Worm (Caenorhabditis elegans) whole organism, L1 larva: ENCODE measurements around the gene rpap-2.

Source experiments
- Y116A8C.19 ChIP-seq: sonication (generic microtip); optimal IDR thresholded peaks from 2 replicates; lab custom pipeline; 2016; ENCODE audit warnings: missing compliant biosample characterization, missing genetic modification characterization, borderline replicate concordance
- ama-1 ChIP-seq: fragments of 150-350 bp; optimal IDR thresholded peaks from 2 replicates; lab custom pipeline; 2014
- elt-3 ChIP-seq, 6 experiments: fragments of 150-350 bp in 1 of 6; sonication (generic microtip); optimal IDR thresholded peaks; 2 replicates each; lab custom pipeline; 2017 to 2018; ENCODE audit warnings: missing biosample characterization in 6 of 6, missing genetic modification characterization in 6 of 6, inconsistent platforms in 1 of 6
- lin-15B ChIP-seq: fragments of 150-350 bp; sonication (generic microtip); optimal IDR thresholded peaks from 3 replicates; lab custom pipeline; 2014; ENCODE audit warnings: missing biosample characterization, missing genetic modification characterization
- lsy-2 ChIP-seq, 2 experiments: fragments of 150-350 bp; optimal IDR thresholded peaks; 2 replicates each; lab custom pipeline; 2014; ENCODE audit warnings: missing biosample characterization in 2 of 2, missing genetic modification characterization in 2 of 2
- mab-9 ChIP-seq: fragments of 200-800 bp; sonication (Bioruptor generic); IDR thresholded peaks from 2 replicates; pipeline ENCODE4 v1.3.6; 2022; ENCODE audit warnings: missing genetic modification reagents, missing genetic modification characterization, missing compliant biosample characterization
- nhr-11 ChIP-seq: fragments of 150-350 bp; optimal IDR thresholded peaks from 2 replicates; lab custom pipeline; 2014; ENCODE audit warnings: missing biosample characterization, missing genetic modification characterization
- nhr-237 ChIP-seq: fragments of 150-350 bp; optimal IDR thresholded peaks from 2 replicates; lab custom pipeline; 2014; ENCODE audit warnings: missing biosample characterization, missing genetic modification characterization
- nhr-77 ChIP-seq: fragments of 150-350 bp; optimal IDR thresholded peaks from 2 replicates; lab custom pipeline; 2014; ENCODE audit warnings: missing biosample characterization, missing genetic modification characterization
- pag-3 ChIP-seq: sonication (generic microtip); optimal IDR thresholded peaks from 2 replicates; lab custom pipeline; 2017; ENCODE audit warnings: missing genetic modification characterization, mild to moderate bottlenecking, missing compliant biosample characterization, antibody characterized with exemption, borderline replicate concordance; ENCODE audit not compliant: insufficient read depth
- rnt-1 ChIP-seq: sonication (generic microtip); optimal IDR thresholded peaks from 2 replicates; lab custom pipeline; 2016; ENCODE audit warnings: mild to moderate bottlenecking, missing genetic modification characterization, moderate library complexity, missing compliant biosample characterization
- skn-1 ChIP-seq: fragments of 150-350 bp; optimal IDR thresholded peaks from 2 replicates; lab custom pipeline; 2014; ENCODE audit warnings: missing biosample characterization, missing genetic modification characterization
- snu-23 ChIP-seq: sonication (generic microtip); optimal IDR thresholded peaks from 2 replicates; lab custom pipeline; 2016; ENCODE audit warnings: missing genetic modification characterization, missing compliant biosample characterization
- ztf-11 ChIP-seq, 2 experiments: sonication (generic microtip); optimal IDR thresholded peaks; 2 replicates each; lab custom pipeline; 2016 to 2017; ENCODE audit warnings: missing genetic modification characterization in 2 of 2, missing biosample characterization in 1 of 2, missing compliant biosample characterization in 1 of 2

- TF ChIP-seq elt-3 (tag; optimal IDR thresholded peaks at IDR 0.05; lab: Kevin White, UChicago) (no peak), lin-15B (no peak), ztf-11 (tag; optimal IDR thresholded peaks at IDR 0.05; lab: Kevin White, UChicago) (no peak), snu-23 (GFP tag; lab: Kevin White, UChicago) (no peak), Y116A8C.19 (no peak), nhr-237 (tag; lab: Kevin White, UChicago) (no peak), nhr-77 (no peak), pag-3 (tag; lab: Kevin White, UChicago) (no peak), ama-1 (lab: Kevin White, UChicago) (no peak), mab-9 (GFP tag; lab: Robert Waterston, UW) (no peak), lsy-2 (tag; optimal IDR thresholded peaks at IDR 0.05; lab: Kevin White, UChicago) (no peak), skn-1 (tag; lab: Kevin White, UChicago) (no peak), rnt-1 (tag; lab: Kevin White, UChicago) (no peak), nhr-11 (tag; lab: Kevin White, UChicago) (no peak)
Observed at ce11 chrIII:9001491-9001890, 33.7 kb downstream of the rpap-2 start.
